Fruit fly (Drosophila melanogaster) whole organism, embryonic: ENCODE data around the gene CG14258.

Experiments
- B-H1 ChIP-seq: fragments of 200-800 bp; sonication (Bioruptor generic); IDR thresholded peaks from 3 replicates; pipeline ENCODE4 v1.3.6; 2022; ENCODE audit warnings: missing biosample characterization, missing genetic modification characterization
- BEAF-32 ChIP-seq: fragments of 200-800 bp; sonication (Bioruptor generic); optimal IDR thresholded peaks from 3 replicates; lab custom pipeline; 2017; ENCODE audit warnings: missing biosample characterization, missing genetic modification characterization, mild to moderate bottlenecking, moderate library complexity, missing genetic modification reagents
- CG1233 ChIP-seq: fragments of 200-800 bp; sonication (Bioruptor generic); optimal IDR thresholded peaks from 4 replicates; lab custom pipeline; 2018; ENCODE audit warnings: missing biosample characterization, mild to moderate bottlenecking, missing genetic modification characterization
- CG15073 ChIP-seq: fragments of 200-800 bp; sonication (Bioruptor generic); optimal IDR thresholded peaks from 2 replicates; lab custom pipeline; 2016; ENCODE audit warnings: missing biosample characterization, missing genetic modification characterization
- CG16813 ChIP-seq: fragments of 200-800 bp; sonication (Bioruptor generic); IDR thresholded peaks from 3 replicates; pipeline ENCODE4 v1.3.6; 2022; ENCODE audit warnings: missing biosample characterization, missing genetic modification characterization; ENCODE audit not compliant: partially characterized antibody
- CG17568 ChIP-seq: fragments of 200-800 bp; sonication (Bioruptor generic); optimal IDR thresholded peaks from 2 replicates; lab custom pipeline; 2018; ENCODE audit warnings: missing biosample characterization, mild to moderate bottlenecking, missing genetic modification characterization, moderate library complexity
- CG17829 ChIP-seq: fragments of 200-800 bp; optimal IDR thresholded peaks from 2 replicates; lab custom pipeline; 2019; ENCODE audit warnings: missing biosample characterization, mild to moderate bottlenecking, missing genetic modification characterization, moderate library complexity
- CG17912 ChIP-seq: fragments of 200-800 bp; sonication (Bioruptor generic); optimal IDR thresholded peaks from 2 replicates; lab custom pipeline; 2018; ENCODE audit warnings: missing biosample characterization, mild to moderate bottlenecking, missing genetic modification characterization
- CG30431 ChIP-seq: fragments of 200-800 bp; sonication (Bioruptor generic); optimal IDR thresholded peaks from 2 replicates; lab custom pipeline; 2017; ENCODE audit warnings: missing biosample characterization, missing genetic modification characterization
- CG34224 ChIP-seq: fragments of 200-800 bp; sonication (Bioruptor generic); IDR thresholded peaks from 3 replicates; pipeline ENCODE4 v1.3.6; 2022; ENCODE audit warnings: missing biosample characterization, missing genetic modification characterization; ENCODE audit not compliant: partially characterized antibody
- CG34422 ChIP-seq: fragments of 200-800 bp; sonication (Bioruptor generic); IDR thresholded peaks from 3 replicates; pipeline ENCODE4 v1.3.6; 2022; ENCODE audit warnings: missing biosample characterization, missing genetic modification characterization
- CG3995 ChIP-seq: fragments of 200-800 bp; sonication (Bioruptor generic); optimal IDR thresholded peaks from 3 replicates; lab custom pipeline; 2016; ENCODE audit warnings: missing biosample characterization, missing genetic modification characterization
- CG4617 ChIP-seq: fragments of 200-800 bp; sonication (Bioruptor generic); optimal IDR thresholded peaks from 3 replicates; lab custom pipeline; 2016; ENCODE audit warnings: missing biosample characterization, missing genetic modification characterization, borderline replicate concordance
- CG7745 ChIP-seq: fragments of 200-800 bp; sonication (Bioruptor generic); optimal IDR thresholded peaks from 2 replicates; lab custom pipeline; 2018; ENCODE audit warnings: missing biosample characterization, mild to moderate bottlenecking, missing genetic modification characterization, moderate library complexity
- CG7839 ChIP-seq: fragments of 200-800 bp; sonication (Bioruptor generic); optimal IDR thresholded peaks from 3 replicates; lab custom pipeline; 2018; ENCODE audit warnings: missing biosample characterization, mild to moderate bottlenecking, missing genetic modification characterization, moderate library complexity
- CG7963 ChIP-seq: fragments of 200-800 bp; sonication (Bioruptor generic); IDR thresholded peaks from 3 replicates; pipeline ENCODE4 v1.3.6; 2022; ENCODE audit warnings: missing biosample characterization, missing genetic modification characterization; ENCODE audit not compliant: partially characterized antibody
- CG9437 ChIP-seq: fragments of 200-800 bp; sonication (Bioruptor generic); optimal IDR thresholded peaks from 2 replicates; lab custom pipeline; 2018; ENCODE audit warnings: missing biosample characterization, mild to moderate bottlenecking, missing genetic modification characterization
- Dll ChIP-seq: fragments of 200-800 bp; sonication (Bioruptor generic); IDR thresholded peaks from 4 replicates; pipeline ENCODE4 v1.3.6; 2022; ENCODE audit warnings: missing biosample characterization, missing genetic modification characterization; ENCODE audit not compliant: partially characterized antibody
- Doc3 ChIP-seq: fragments of 200-800 bp; sonication (Bioruptor generic); IDR thresholded peaks from 3 replicates; pipeline ENCODE4 v1.3.6; 2022; ENCODE audit warnings: missing biosample characterization, missing genetic modification characterization; ENCODE audit not compliant: partially characterized antibody
- Dp ChIP-seq: fragments of 200-800 bp; sonication (Bioruptor generic); optimal IDR thresholded peaks from 2 replicates; lab custom pipeline; 2018; ENCODE audit warnings: missing biosample characterization, mild to moderate bottlenecking, missing genetic modification characterization, moderate library complexity
- Dref ChIP-seq: fragments of 200-800 bp; sonication (Bioruptor generic); IDR thresholded peaks from 2 replicates; pipeline ENCODE4 v1.3.6; 2022; ENCODE audit warnings: missing biosample characterization, missing genetic modification characterization
- E2f2 ChIP-seq: fragments of 200-800 bp; sonication (Bioruptor generic); IDR thresholded peaks from 2 replicates; pipeline ENCODE4 v1.3.6; 2022; ENCODE audit warnings: missing biosample characterization, missing genetic modification characterization
- HLH4C ChIP-seq: fragments of 200-800 bp; sonication (Bioruptor generic); IDR thresholded peaks from 3 replicates; pipeline ENCODE4 v1.3.6; 2022; ENCODE audit warnings: missing biosample characterization, missing genetic modification characterization; ENCODE audit not compliant: partially characterized antibody
- Hmx ChIP-seq: fragments of 200-800 bp; sonication (Bioruptor generic); optimal IDR thresholded peaks from 2 replicates; lab custom pipeline; 2016; ENCODE audit warnings: missing biosample characterization, missing genetic modification characterization
- Hr78 ChIP-seq, 2 experiments: fragments of 200-800 bp in 1 of 2; fragments of >200 bp in 1 of 2; sonication (Bioruptor generic) in 1 of 2; optimal IDR thresholded peaks; 2 replicates each; lab custom pipeline; 2017 to 2019; ENCODE audit warnings: missing biosample characterization in 2 of 2, missing genetic modification characterization in 2 of 2, mild to moderate bottlenecking in 1 of 2, moderate library complexity in 1 of 2
- Lpt ChIP-seq: fragments of >200 bp; optimal IDR thresholded peaks from 2 replicates; lab custom pipeline; 2018; ENCODE audit warnings: missing biosample characterization, missing genetic modification characterization
- Myb ChIP-seq: fragments of 200-800 bp; sonication (Bioruptor generic); optimal IDR thresholded peaks from 2 replicates; lab custom pipeline; 2016; ENCODE audit warnings: missing biosample characterization, missing genetic modification characterization
- Nf-YB ChIP-seq: fragments of 200-800 bp; sonication (Bioruptor generic); optimal IDR thresholded peaks from 3 replicates; lab custom pipeline; 2019; ENCODE audit warnings: missing biosample characterization, mild to moderate bottlenecking, missing genetic modification characterization, moderate library complexity
- Trl ChIP-seq, 3 experiments: fragments of >200 bp in 2 of 3; fragments of 200-800 bp in 1 of 3; sonication (Bioruptor generic) in 1 of 3; optimal IDR thresholded peaks; 2 replicates in 1 of 3; 3 replicates in 2 of 3; lab custom pipeline; 2016 to 2017; ENCODE audit warnings: missing biosample characterization in 1 of 3, missing genetic modification characterization in 1 of 3
- ase ChIP-seq: fragments of 200-800 bp; sonication (Bioruptor generic); IDR thresholded peaks from 3 replicates; pipeline ENCODE4 v1.3.6; 2022; ENCODE audit warnings: missing biosample characterization, missing genetic modification characterization
- bab2 ChIP-seq: fragments of 200-800 bp; sonication (Bioruptor generic); optimal IDR thresholded peaks from 2 replicates; lab custom pipeline; 2016; ENCODE audit warnings: missing biosample characterization, missing genetic modification characterization
- croc ChIP-seq: fragments of 200-800 bp; sonication (Bioruptor generic); conservative IDR thresholded peaks from 3 replicates; pipeline ENCODE4 v1.3.6; 2022; ENCODE audit warnings: missing biosample characterization, missing genetic modification characterization
- dysf ChIP-seq: fragments of 200-800 bp; sonication (Bioruptor generic); IDR thresholded peaks from 3 replicates; pipeline ENCODE4 v1.3.6; 2022; ENCODE audit warnings: missing biosample characterization, missing genetic modification characterization
- fd96Cb ChIP-seq: fragments of 200-800 bp; sonication (Bioruptor generic); optimal IDR thresholded peaks from 2 replicates; lab custom pipeline; 2018; ENCODE audit warnings: missing biosample characterization, mild to moderate bottlenecking, missing genetic modification characterization, moderate library complexity
- gem ChIP-seq: fragments of 200-800 bp; sonication (Bioruptor generic); optimal IDR thresholded peaks from 2 replicates; lab custom pipeline; 2019; ENCODE audit warnings: missing biosample characterization, mild to moderate bottlenecking, missing genetic modification characterization, moderate library complexity
- gfzf ChIP-seq: fragments of 200-800 bp; sonication (Bioruptor generic); optimal IDR thresholded peaks from 2 replicates; lab custom pipeline; 2016; ENCODE audit warnings: missing biosample characterization, mild to moderate bottlenecking, missing genetic modification characterization, moderate library complexity
- h ChIP-seq: fragments of >200 bp; optimal IDR thresholded peaks from 2 replicates; lab custom pipeline; 2017
- knrl ChIP-seq: fragments of 200-800 bp; sonication (Bioruptor generic); IDR thresholded peaks from 3 replicates; pipeline ENCODE4 v1.3.6; 2022; ENCODE audit warnings: missing biosample characterization, missing genetic modification characterization; ENCODE audit not compliant: partially characterized antibody
- mld ChIP-seq: fragments of 200-800 bp; sonication (Bioruptor generic); IDR thresholded peaks from 3 replicates; pipeline ENCODE4 v1.3.6; 2022; ENCODE audit warnings: missing biosample characterization, missing genetic modification characterization; ENCODE audit not compliant: partially characterized antibody
- nerfin-1 ChIP-seq: fragments of 200-800 bp; sonication (Bioruptor generic); optimal IDR thresholded peaks from 3 replicates; lab custom pipeline; 2019; ENCODE audit warnings: missing biosample characterization, mild to moderate bottlenecking, missing genetic modification characterization, moderate library complexity
- pzg ChIP-seq: fragments of 200-800 bp; sonication (Bioruptor generic); optimal IDR thresholded peaks from 3 replicates; lab custom pipeline; 2018; ENCODE audit warnings: missing biosample characterization, mild to moderate bottlenecking, missing genetic modification characterization, moderate library complexity
- sim ChIP-seq: fragments of 200-800 bp; sonication (Bioruptor generic); IDR thresholded peaks from 2 replicates; pipeline ENCODE4 v1.3.6; 2022; ENCODE audit warnings: missing biosample characterization, missing genetic modification characterization
- slp2 ChIP-seq: fragments of 200-800 bp; sonication (Bioruptor generic); optimal IDR thresholded peaks from 2 replicates; lab custom pipeline; 2016; ENCODE audit warnings: missing biosample characterization, missing genetic modification characterization
- sna ChIP-seq: fragments of 200-800 bp; sonication (Bioruptor generic); IDR thresholded peaks from 2 replicates; pipeline ENCODE4 v1.3.6; 2022; ENCODE audit warnings: missing biosample characterization, missing genetic modification characterization; ENCODE audit not compliant: partially characterized antibody
- stwl ChIP-seq: fragments of 200-800 bp; sonication (Bioruptor generic); optimal IDR thresholded peaks from 3 replicates; lab custom pipeline; 2018; ENCODE audit warnings: missing biosample characterization, mild to moderate bottlenecking, missing genetic modification characterization, moderate library complexity
- unc-4 ChIP-seq: fragments of 200-800 bp; sonication (Bioruptor generic); IDR thresholded peaks from 2 replicates; pipeline ENCODE4 v1.3.6; 2022; ENCODE audit warnings: missing biosample characterization, missing genetic modification characterization; ENCODE audit not compliant: partially characterized antibody
- unpg ChIP-seq: fragments of 200-800 bp; sonication (Bioruptor generic); optimal IDR thresholded peaks from 3 replicates; lab custom pipeline; 2018; ENCODE audit warnings: missing biosample characterization, mild to moderate bottlenecking, missing genetic modification characterization, moderate library complexity
- zen2 ChIP-seq: fragments of 200-800 bp; sonication (Bioruptor generic); IDR thresholded peaks from 3 replicates; pipeline ENCODE4 v1.3.6; 2022; ENCODE audit warnings: missing biosample characterization, missing genetic modification characterization; ENCODE audit not compliant: partially characterized antibody

CG14258 gene

DNA sequence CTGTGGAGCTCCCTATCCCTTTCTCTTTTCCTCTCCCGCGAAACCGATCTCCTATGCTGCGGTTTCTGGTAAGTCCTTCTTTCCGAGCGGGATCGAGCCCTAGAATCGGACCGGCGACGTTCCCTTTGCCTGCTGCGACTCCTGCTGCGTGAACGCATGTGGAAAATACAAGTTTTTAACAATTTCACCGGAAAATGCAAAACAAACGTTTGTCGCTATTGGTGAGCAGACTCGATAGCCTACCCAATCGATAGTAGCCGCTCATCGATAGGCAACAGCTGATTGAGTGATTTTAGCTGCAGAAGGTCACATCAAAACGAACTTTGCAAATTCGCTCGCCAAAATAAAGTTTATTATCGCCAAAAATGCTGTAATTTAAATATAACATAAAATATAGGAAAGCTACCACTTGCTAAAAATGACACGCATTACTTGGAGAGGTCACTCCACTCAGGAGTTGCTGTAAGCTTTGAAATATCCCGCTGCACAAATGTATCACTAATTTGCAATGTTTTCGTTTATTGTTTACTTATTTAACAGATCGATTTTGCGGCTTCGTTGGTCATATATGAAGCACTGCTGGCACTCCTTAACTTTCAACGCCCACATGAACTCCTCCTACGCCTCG is 23.6 kb downstream of the CG14258 start, which contains the start of the genes CG6066 and CG5880 (continued):
- no peak for TF ChIP-seq CG17568 (GFP tag; lab: Kevin White, UChicago)
- TF ChIP-seq Hmx (GFP tag; lab: Kevin White, UChicago), result no peak
- TF ChIP-seq BEAF-32 (GFP tag; lab: Kevin White, UChicago), result peak; percentile 83
- peak; percentile 85 for TF ChIP-seq Dref
- TF ChIP-seq gem, result no peak
- no peak for TF ChIP-seq sim
- TF ChIP-seq Dll (GFP tag; lab: Robert Waterston, UW), result peak; percentile 90
- peak; percentile 32 for TF ChIP-seq Dp (GFP tag; lab: Kevin White, UChicago)
- no peak for TF ChIP-seq dysf (GFP tag; lab: Robert Waterston, UW)
- peak; percentile 6 for TF ChIP-seq CG17829
- TF ChIP-seq CG17912 (GFP tag; lab: Kevin White, UChicago), result no peak
- TF ChIP-seq mld (GFP tag; lab: Robert Waterston, UW), result peak; percentile 61; the same call in 1 of the 3 replicates
- TF ChIP-seq CG9437, result no peak
- TF ChIP-seq unpg (GFP tag; lab: Kevin White, UChicago), result no peak
- peak; percentile 74 for TF ChIP-seq stwl (tag; lab: Kevin White, UChicago)
- TF ChIP-seq slp2, result no peak
- no peak for TF ChIP-seq nerfin-1 (tag; lab: Kevin White, UChicago)
- TF ChIP-seq CG15073 (GFP tag; lab: Kevin White, UChicago), result no peak
- no peak for TF ChIP-seq B-H1
- TF ChIP-seq E2f2, result peak; percentile 48
- peak; percentile 78 for TF ChIP-seq knrl (GFP tag; lab: Robert Waterston, UW)
- peak; percentile 82 for TF ChIP-seq unc-4 (GFP tag; lab: Robert Waterston, UW)
- TF ChIP-seq CG1233, result no peak
- TF ChIP-seq HLH4C (GFP tag; lab: Robert Waterston, UW), result peak; percentile 87
- peak; percentile 76 for TF ChIP-seq sna (GFP tag; lab: Robert Waterston, UW)
- TF ChIP-seq Doc3, result peak; percentile 79
- peak; percentile 89 for TF ChIP-seq CG34224
- peak; percentile 22 for TF ChIP-seq CG3995 (GFP tag; lab: Kevin White, UChicago)
- TF ChIP-seq bab2 (GFP tag; lab: Kevin White, UChicago), result no peak
- TF ChIP-seq CG16813 (GFP tag; lab: Robert Waterston, UW), result peak; percentile 82
- TF ChIP-seq gfzf, result peak; percentile 47
- TF ChIP-seq CG7963 (GFP tag; lab: Robert Waterston, UW), result peak; percentile 71
- no peak for TF ChIP-seq Lpt (GFP tag; lab: Kevin White, UChicago)
- no peak for TF ChIP-seq fd96Cb (tag; lab: Kevin White, UChicago)
- peak; percentile 84; the same call in 1 of the 3 replicates for TF ChIP-seq CG34422 (GFP tag; lab: Robert Waterston, UW)
- TF ChIP-seq CG7839 (tag; lab: Kevin White, UChicago), result no peak
- TF ChIP-seq Hr78 (GFP tag; optimal IDR thresholded peaks at IDR 0.05; lab: Kevin White, UChicago), result peak in 1 of 2 experiments; percentile 21
- peak; percentile 66 for TF ChIP-seq pzg (GFP tag; lab: Kevin White, UChicago)
- peak; percentile 29 for TF ChIP-seq Myb
- peak; percentile 6 for TF ChIP-seq Nf-YB (GFP tag; lab: Kevin White, UChicago)
- TF ChIP-seq croc (GFP tag; lab: Robert Waterston, UW), result no peak
- TF ChIP-seq ase (GFP tag; lab: Robert Waterston, UW), result no peak
- no peak for TF ChIP-seq CG30431 (GFP tag; lab: Kevin White, UChicago)
- TF ChIP-seq zen2 (GFP tag; lab: Robert Waterston, UW), result peak; percentile 73; the same call in 2 of the 3 replicates
- TF ChIP-seq CG7745, result no peak
- TF ChIP-seq Trl (optimal IDR thresholded peaks at IDR 0.05; lab: Kevin White, UChicago), result no peak
- TF ChIP-seq Trl (GFP tag; optimal IDR thresholded peaks at IDR 0.05; lab: Kevin White, UChicago), result no peak
- TF ChIP-seq h, result no peak
- peak; percentile 67 for TF ChIP-seq CG4617 (GFP tag; lab: Kevin White, UChicago)
